Worm (Caenorhabditis elegans) whole organism, L4 larva: ENCODE measurements around the gene dec-7.
A peak's percentile ranks its signal among the peaks of the same experiment; 100 is the strongest.

ENCODE experiments used
- D1046.2 ChIP-seq: fragments of 200-800 bp; sonication (Bioruptor generic); IDR thresholded peaks from 2 replicates; pipeline ENCODE4 v1.3.6; 2022; ENCODE audit warnings: missing genetic modification characterization, missing compliant biosample characterization
- F49E8.2 ChIP-seq: sonication (generic microtip); optimal IDR thresholded peaks from 2 replicates; lab custom pipeline; 2016; ENCODE audit warnings: missing compliant biosample characterization, mild to moderate bottlenecking, missing genetic modification characterization, borderline replicate concordance
- R02D3.7 ChIP-seq: fragments of 150-350 bp; sonication (generic microtip); optimal IDR thresholded peaks from 3 replicates; lab custom pipeline; 2014; ENCODE audit warnings: missing biosample characterization, missing genetic modification characterization
- Y105C5A.15 ChIP-seq: fragments of 200-800 bp; sonication (Bioruptor generic); IDR thresholded peaks from 2 replicates; pipeline ENCODE4 v1.3.6; 2022; ENCODE audit warnings: missing genetic modification characterization, missing compliant biosample characterization
- Y5F2A.4 ChIP-seq: fragments of 200-800 bp; sonication (Bioruptor generic); optimal IDR thresholded peaks from 2 replicates; lab custom pipeline; 2018; ENCODE audit warnings: mild to moderate bottlenecking, missing genetic modification characterization, missing compliant biosample characterization
- ZK337.2 ChIP-seq: fragments of 200-800 bp; sonication (Bioruptor generic); IDR thresholded peaks from 2 replicates; pipeline ENCODE4 v1.3.6; 2022; ENCODE audit warnings: missing genetic modification reagents, missing genetic modification characterization, missing compliant biosample characterization
- aly-2 ChIP-seq: sonication (generic microtip); optimal IDR thresholded peaks from 2 replicates; lab custom pipeline; 2018; ENCODE audit warnings: missing biosample characterization, missing genetic modification characterization
- ama-1 ChIP-seq: fragments of 150-350 bp; optimal IDR thresholded peaks from 2 replicates; lab custom pipeline; 2014; ENCODE audit warnings: inconsistent platforms, mixed read lengths
- attf-4 ChIP-seq: sonication (generic microtip); optimal IDR thresholded peaks from 3 replicates; lab custom pipeline; 2017; ENCODE audit warnings: missing biosample characterization, missing genetic modification characterization
- ceh-20 ChIP-seq: fragments of 200-800 bp; sonication (Bioruptor generic); IDR thresholded peaks from 2 replicates; pipeline ENCODE4 v1.3.6; 2022; ENCODE audit warnings: missing genetic modification reagents, missing genetic modification characterization, missing compliant biosample characterization
- ceh-28 ChIP-seq: fragments of 150-350 bp; optimal IDR thresholded peaks from 2 replicates; lab custom pipeline; 2014; ENCODE audit warnings: missing biosample characterization, missing genetic modification reagents, missing genetic modification characterization
- ceh-82 ChIP-seq: sonication (generic microtip); optimal IDR thresholded peaks from 2 replicates; lab custom pipeline; 2017; ENCODE audit warnings: missing biosample characterization, missing genetic modification characterization
- ces-1 ChIP-seq: fragments of 150-350 bp; sonication (generic microtip); optimal IDR thresholded peaks from 4 replicates; lab custom pipeline; 2014; ENCODE audit warnings: missing biosample characterization, missing genetic modification reagents, missing genetic modification characterization
- ctbp-1 ChIP-seq: fragments of 200-800 bp; sonication (Bioruptor generic); IDR thresholded peaks from 2 replicates; pipeline ENCODE4 v1.3.6; 2022; ENCODE audit warnings: missing genetic modification reagents, missing genetic modification characterization, missing compliant biosample characterization
- daf-12 ChIP-seq: fragments of 150-350 bp; optimal IDR thresholded peaks from 2 replicates; lab custom pipeline; 2014; ENCODE audit warnings: missing biosample characterization, missing genetic modification reagents, missing genetic modification characterization
- daf-8 ChIP-seq: fragments of 200-800 bp; sonication (Bioruptor generic); IDR thresholded peaks from 2 replicates; pipeline ENCODE4 v1.3.6; 2022; ENCODE audit warnings: missing genetic modification characterization, missing compliant biosample characterization
- dmd-6 ChIP-seq: fragments of 200-800 bp; sonication (Bioruptor generic); IDR thresholded peaks from 2 replicates; pipeline ENCODE4 v1.3.6; 2022; ENCODE audit warnings: missing genetic modification reagents, missing genetic modification characterization, missing compliant biosample characterization
- dmd-8 ChIP-seq: fragments of 200-800 bp; sonication (Bioruptor generic); IDR thresholded peaks from 2 replicates; pipeline ENCODE4 v1.3.6; 2022; ENCODE audit warnings: missing genetic modification characterization, missing compliant biosample characterization
- dmd-9 ChIP-seq: fragments of 200-800 bp; sonication (Bioruptor generic); IDR thresholded peaks from 2 replicates; pipeline ENCODE4 v1.3.6; 2022; ENCODE audit warnings: missing genetic modification reagents, missing genetic modification characterization, missing compliant biosample characterization
- dpl-1 ChIP-seq: fragments of 150-350 bp; optimal IDR thresholded peaks from 2 replicates; lab custom pipeline; 2014; ENCODE audit warnings: missing biosample characterization, missing genetic modification reagents, missing genetic modification characterization
- duxl-1 ChIP-seq: sonication (generic microtip); optimal IDR thresholded peaks from 2 replicates; lab custom pipeline; 2016; ENCODE audit warnings: mild to moderate bottlenecking, missing genetic modification characterization, moderate library complexity, missing compliant biosample characterization; ENCODE audit not compliant: poor library complexity
- dve-1 ChIP-seq: sonication (generic microtip); optimal IDR thresholded peaks from 2 replicates; lab custom pipeline; 2017; ENCODE audit warnings: antibody characterized with exemption, mild to moderate bottlenecking, missing genetic modification characterization, missing compliant biosample characterization; ENCODE audit not compliant: insufficient read depth
- egl-27 ChIP-seq: sonication (generic microtip); optimal IDR thresholded peaks from 3 replicates; lab custom pipeline; 2017; ENCODE audit warnings: missing biosample characterization, missing genetic modification reagents, missing genetic modification characterization
- egl-43 ChIP-seq: fragments of 200-800 bp; sonication (Bioruptor generic); IDR thresholded peaks from 2 replicates; pipeline ENCODE4 v1.3.6; 2022; ENCODE audit warnings: missing genetic modification reagents, missing genetic modification characterization, missing compliant biosample characterization
- fos-1 ChIP-seq: fragments of 150-350 bp; optimal IDR thresholded peaks from 2 replicates; lab custom pipeline; 2014; ENCODE audit warnings: missing biosample characterization, missing genetic modification characterization
- hlh-11 ChIP-seq: fragments of 200-800 bp; sonication (Bioruptor generic); optimal IDR thresholded peaks from 2 replicates; lab custom pipeline; 2018; ENCODE audit warnings: mild to moderate bottlenecking, missing genetic modification characterization, missing compliant biosample characterization
- hmg-1.1 ChIP-seq: fragments of 200-800 bp; sonication (Bioruptor generic); IDR thresholded peaks from 2 replicates; pipeline ENCODE4 v1.3.6; 2022; ENCODE audit warnings: missing genetic modification reagents, missing genetic modification characterization, missing compliant biosample characterization
- jun-1 ChIP-seq: fragments of 150-350 bp; optimal IDR thresholded peaks from 2 replicates; lab custom pipeline; 2014; ENCODE audit warnings: missing biosample characterization, missing genetic modification reagents, missing genetic modification characterization
- lin-13 ChIP-seq: fragments of 150-350 bp; optimal IDR thresholded peaks from 2 replicates; lab custom pipeline; 2014; ENCODE audit warnings: missing biosample characterization, missing genetic modification reagents, missing genetic modification characterization
- lin-39 ChIP-seq: fragments of 150-350 bp; optimal IDR thresholded peaks from 2 replicates; lab custom pipeline; 2014; ENCODE audit warnings: missing biosample characterization, missing genetic modification reagents, missing genetic modification characterization
- madf-5 ChIP-seq, 2 experiments: fragments of 200-800 bp; sonication (Bioruptor generic); IDR thresholded peaks; 2 replicates each; pipeline ENCODE4 v1.3.6; 2022; ENCODE audit warnings: missing compliant biosample characterization in 2 of 2, missing genetic modification characterization in 2 of 2
- madf-9 ChIP-seq: fragments of 200-800 bp; sonication (Bioruptor generic); conservative IDR thresholded peaks from 2 replicates; pipeline ENCODE4 v1.3.6; 2022; ENCODE audit warnings: missing genetic modification reagents, missing genetic modification characterization, missing compliant biosample characterization
- mes-2 ChIP-seq: sonication (generic microtip); optimal IDR thresholded peaks from 2 replicates; lab custom pipeline; 2016; ENCODE audit warnings: missing genotype, mild to moderate bottlenecking, missing genetic modification characterization, missing compliant biosample characterization; ENCODE audit not compliant: poor library complexity, severe bottlenecking
- mxl-3 ChIP-seq: fragments of 200-800 bp; sonication (Bioruptor generic); optimal IDR thresholded peaks from 2 replicates; lab custom pipeline; 2018; ENCODE audit warnings: mild to moderate bottlenecking, missing genetic modification characterization, missing compliant biosample characterization
- nhr-10 ChIP-seq: fragments of 150-350 bp; optimal IDR thresholded peaks from 2 replicates; lab custom pipeline; 2014; ENCODE audit warnings: missing biosample characterization, missing genetic modification characterization
- nhr-111 ChIP-seq: fragments of 200-800 bp; sonication (Bioruptor generic); optimal IDR thresholded peaks from 2 replicates; lab custom pipeline; 2018; ENCODE audit warnings: mild to moderate bottlenecking, missing genetic modification characterization, missing compliant biosample characterization
- nhr-237 ChIP-seq: sonication (generic microtip); optimal IDR thresholded peaks from 2 replicates; lab custom pipeline; 2017; ENCODE audit warnings: missing biosample characterization, missing genetic modification characterization
- nhr-25 ChIP-seq: sonication (generic microtip); optimal IDR thresholded peaks from 2 replicates; lab custom pipeline; 2017; ENCODE audit warnings: missing genetic modification characterization, mild to moderate bottlenecking, missing compliant biosample characterization, antibody characterized with exemption, moderate library complexity, borderline replicate concordance; ENCODE audit not compliant: insufficient read depth
- nhr-28 ChIP-seq: fragments of 150-350 bp; optimal IDR thresholded peaks from 2 replicates; lab custom pipeline; 2014; ENCODE audit warnings: missing biosample characterization, missing genetic modification characterization
- nhr-41 ChIP-seq: fragments of 200-800 bp; sonication (Bioruptor generic); IDR thresholded peaks from 2 replicates; pipeline ENCODE4 v1.3.6; 2022; ENCODE audit warnings: missing genetic modification reagents, missing genetic modification characterization, missing compliant biosample characterization
- nhr-6 ChIP-seq: fragments of 150-350 bp; optimal IDR thresholded peaks from 2 replicates; lab custom pipeline; 2014; ENCODE audit warnings: missing biosample characterization, missing genetic modification characterization
- nhr-76 ChIP-seq: fragments of 150-350 bp; optimal IDR thresholded peaks from 2 replicates; lab custom pipeline; 2014; ENCODE audit warnings: missing biosample characterization, missing genetic modification characterization
- nhr-77 ChIP-seq: fragments of 150-350 bp; optimal IDR thresholded peaks from 2 replicates; lab custom pipeline; 2014; ENCODE audit warnings: missing biosample characterization, missing genetic modification characterization
- php-3 ChIP-seq: fragments of 200-800 bp; sonication (Bioruptor generic); IDR thresholded peaks from 2 replicates; pipeline ENCODE4 v1.3.6; 2022; ENCODE audit warnings: missing genetic modification reagents, missing genetic modification characterization, missing compliant biosample characterization
- pqm-1 ChIP-seq: sonication (generic microtip); optimal IDR thresholded peaks from 2 replicates; lab custom pipeline; 2017; ENCODE audit warnings: missing biosample characterization, missing genetic modification characterization
- set-16 ChIP-seq: fragments of 200-800 bp; sonication (Bioruptor generic); IDR thresholded peaks from 2 replicates; pipeline ENCODE4 v1.3.6; 2022; ENCODE audit warnings: missing genetic modification reagents, missing genetic modification characterization, missing compliant biosample characterization
- tra-1 ChIP-seq: fragments of 200-800 bp; sonication (Bioruptor generic); IDR thresholded peaks from 2 replicates; pipeline ENCODE4 v1.3.6; 2022; ENCODE audit warnings: missing genetic modification reagents, missing genetic modification characterization, missing compliant biosample characterization
- unc-39 ChIP-seq: sonication (generic microtip); optimal IDR thresholded peaks from 2 replicates; lab custom pipeline; 2017; ENCODE audit warnings: missing biosample characterization, missing genetic modification characterization
- vab-7 ChIP-seq: fragments of 200-800 bp; sonication (Bioruptor generic); IDR thresholded peaks from 2 replicates; pipeline ENCODE4 v1.3.6; 2022; ENCODE audit warnings: missing genetic modification reagents, missing genetic modification characterization, missing compliant biosample characterization
- zfp-2 ChIP-seq: sonication (generic microtip); optimal IDR thresholded peaks from 2 replicates; lab custom pipeline; 2016; ENCODE audit warnings: mild to moderate bottlenecking, missing genetic modification characterization, missing compliant biosample characterization
- ztf-11 ChIP-seq: fragments of 150-350 bp; optimal IDR thresholded peaks from 2 replicates; lab custom pipeline; 2014; ENCODE audit warnings: missing biosample characterization, missing genetic modification characterization

Gene dec-7

DNA sequence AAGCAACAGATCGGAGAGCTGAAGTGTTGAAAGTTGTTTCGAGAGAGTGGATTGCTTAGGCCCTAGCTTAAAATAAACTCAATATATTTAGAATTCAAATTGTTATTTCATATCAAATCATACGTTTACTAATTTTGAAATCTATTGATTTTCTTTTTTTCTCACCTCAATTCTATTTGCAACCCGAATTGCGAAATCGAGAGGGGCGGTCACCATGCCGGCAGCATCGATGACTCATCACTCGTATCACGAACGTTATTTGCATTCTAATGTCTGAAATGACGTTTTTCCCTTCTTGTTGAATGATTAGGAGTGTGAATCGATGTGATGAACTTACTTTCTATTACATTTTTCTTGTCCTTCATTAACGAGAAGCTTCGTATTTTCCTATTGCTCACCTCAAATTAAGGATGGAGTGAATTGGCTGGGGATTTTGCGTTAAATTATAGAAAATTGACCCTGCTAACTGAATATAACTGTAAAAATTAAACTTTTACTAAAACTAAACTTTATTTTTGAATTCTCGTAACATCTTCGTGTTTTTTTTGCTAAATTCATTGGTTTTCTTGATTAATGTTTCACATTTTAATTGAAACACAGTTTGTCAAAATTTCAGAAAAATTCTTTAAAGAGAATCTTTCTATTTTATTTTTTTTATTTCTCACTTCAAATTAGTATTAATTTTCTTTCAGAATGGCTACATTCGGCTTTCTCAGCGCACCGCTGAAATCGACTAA is 24.6 kb downstream of the dec-7 start, which contains the start of gene alx-1:
TSS of gene alx-1 (plus strand) at position 687 of the 737 bp plus-strand sequence.
- no peak for TF ChIP-seq dpl-1
- TF ChIP-seq Y105C5A.15 = no peak
- TF ChIP-seq lin-13 (GFP tag; lab: Kevin White, UChicago) = no peak
- TF ChIP-seq dve-1 = peak; percentile 31
- no peak for TF ChIP-seq vab-7 (GFP tag; lab: Robert Waterston, UW)
- TF ChIP-seq R02D3.7 = no peak
- TF ChIP-seq ceh-82 = no peak
- TF ChIP-seq pqm-1 (tag; lab: Kevin White, UChicago) = peak; percentile 62
- no peak for TF ChIP-seq ceh-20 (GFP tag; lab: Robert Waterston, UW)
- TF ChIP-seq ama-1 (lab: Kevin White, UChicago) = no peak
- no peak for TF ChIP-seq F49E8.2 (tag; lab: Kevin White, UChicago)
- no peak for TF ChIP-seq daf-8 (GFP tag; lab: Robert Waterston, UW)
- peak; percentile 19 for TF ChIP-seq jun-1 (tag; lab: Kevin White, UChicago)
- TF ChIP-seq ceh-28 (tag; lab: Kevin White, UChicago) = no peak
- TF ChIP-seq hlh-11 (tag; lab: Kevin White, UChicago) = peak; percentile 23
- TF ChIP-seq mes-2 = peak; percentile 49
- TF ChIP-seq nhr-10 = no peak
- no peak for TF ChIP-seq egl-27 (tag; lab: Kevin White, UChicago)
- no peak for TF ChIP-seq nhr-41 (GFP tag; lab: Robert Waterston, UW)
- no peak for TF ChIP-seq php-3 (GFP tag; lab: Robert Waterston, UW)
- no peak for TF ChIP-seq aly-2 (tag; lab: Kevin White, UChicago)
- no peak for TF ChIP-seq Y5F2A.4 (GFP tag; lab: Kevin White, UChicago)
- no peak for TF ChIP-seq fos-1 (tag; lab: Kevin White, UChicago)
- TF ChIP-seq D1046.2 (GFP tag; lab: Robert Waterston, UW) = no peak
- no peak for TF ChIP-seq dmd-8 (GFP tag; lab: Robert Waterston, UW)
- TF ChIP-seq dmd-9 = no peak
- no peak for TF ChIP-seq lin-39 (tag; lab: Kevin White, UChicago)
- no peak for TF ChIP-seq ZK337.2
- TF ChIP-seq nhr-6 (tag; lab: Kevin White, UChicago) = peak; percentile 35
- no peak for TF ChIP-seq set-16 (GFP tag; lab: Robert Waterston, UW)
- no peak for TF ChIP-seq ces-1 (GFP tag; lab: Kevin White, UChicago)
- no peak for TF ChIP-seq nhr-237 (tag; lab: Kevin White, UChicago)
- no peak for TF ChIP-seq zfp-2
- no peak for TF ChIP-seq nhr-25 (tag; lab: Kevin White, UChicago)
- no peak for TF ChIP-seq duxl-1 (tag; lab: Kevin White, UChicago)
- TF ChIP-seq attf-4 (tag; lab: Kevin White, UChicago) = no peak
- no peak for TF ChIP-seq daf-12 (tag; lab: Kevin White, UChicago)
- no peak for TF ChIP-seq tra-1 (GFP tag; lab: Robert Waterston, UW)
- TF ChIP-seq nhr-77 (tag; lab: Kevin White, UChicago) = no peak
- TF ChIP-seq madf-9 (GFP tag; lab: Robert Waterston, UW) = no peak
- TF ChIP-seq hmg-1.1 (GFP tag; lab: Robert Waterston, UW) = no peak
- peak; percentile 58 for TF ChIP-seq mxl-3 (GFP tag; lab: Kevin White, UChicago)
- TF ChIP-seq ctbp-1 (GFP tag; lab: Robert Waterston, UW) = no peak
- TF ChIP-seq ztf-11 (tag; lab: Kevin White, UChicago) = no peak
- no peak for TF ChIP-seq unc-39 (tag; lab: Kevin White, UChicago)
- peak; percentile 14 for TF ChIP-seq nhr-28 (tag; lab: Kevin White, UChicago)
- no peak for TF ChIP-seq egl-43 (GFP tag; lab: Robert Waterston, UW)
- TF ChIP-seq nhr-111 (GFP tag; lab: Kevin White, UChicago) = no peak
- TF ChIP-seq dmd-6 = peak; percentile 45; the same call in 1 of the 2 replicates
- TF ChIP-seq madf-5 (GFP tag; IDR thresholded peaks at IDR 0.05; lab: Robert Waterston, UW) = no peak
- TF ChIP-seq nhr-76 = no peak
